Fruit fly (Drosophila melanogaster) whole organism, adult: ENCODE measurements around the gene RpS17.

Source experiments
- CG11617 ChIP-seq: fragments of 200-800 bp; sonication (Bioruptor generic); optimal IDR thresholded peaks from 2 replicates; lab custom pipeline; 2017; ENCODE audit warnings: mild to moderate bottlenecking, missing biosample characterization, missing genetic modification reagents, missing genetic modification characterization
- CG12768 ChIP-seq: fragments of 200-800 bp; sonication (Bioruptor generic); optimal IDR thresholded peaks from 2 replicates; lab custom pipeline; 2017; ENCODE audit warnings: missing biosample characterization, missing genetic modification characterization, mild to moderate bottlenecking, moderate library complexity, missing genetic modification reagents
- CG14711 ChIP-seq: fragments of 200-800 bp; sonication (Bioruptor generic); optimal IDR thresholded peaks from 2 replicates; lab custom pipeline; 2018; ENCODE audit warnings: missing biosample characterization, mild to moderate bottlenecking, missing genetic modification characterization, moderate library complexity
- CG1620 ChIP-seq: fragments of 200-800 bp; sonication (Bioruptor generic); optimal IDR thresholded peaks from 2 replicates; lab custom pipeline; 2016; ENCODE audit warnings: missing biosample characterization, missing genetic modification characterization
- CG33017 ChIP-seq: fragments of 200-800 bp; sonication (Bioruptor generic); optimal IDR thresholded peaks from 2 replicates; lab custom pipeline; 2018; ENCODE audit warnings: missing biosample characterization, mild to moderate bottlenecking, missing genetic modification characterization, moderate library complexity
- CG5204 ChIP-seq: fragments of 200-800 bp; sonication (Bioruptor generic); optimal IDR thresholded peaks from 2 replicates; lab custom pipeline; 2016; ENCODE audit warnings: missing biosample characterization, missing genetic modification characterization
- CG7045 ChIP-seq: fragments of 200-800 bp; sonication (Bioruptor generic); optimal IDR thresholded peaks from 2 replicates; lab custom pipeline; 2017; ENCODE audit warnings: missing biosample characterization, mild to moderate bottlenecking, missing genetic modification characterization
- CG7101 ChIP-seq: fragments of 200-800 bp; sonication (Bioruptor generic); optimal IDR thresholded peaks from 2 replicates; lab custom pipeline; 2018; ENCODE audit warnings: missing biosample characterization, mild to moderate bottlenecking, missing genetic modification characterization, moderate library complexity
- Clk ChIP-seq: fragments of 200-800 bp; sonication (Bioruptor generic); optimal IDR thresholded peaks from 2 replicates; lab custom pipeline; 2017; ENCODE audit warnings: missing biosample characterization, missing genetic modification characterization
- Crg-1 ChIP-seq: fragments of 200-800 bp; sonication (Bioruptor generic); optimal IDR thresholded peaks from 2 replicates; lab custom pipeline; 2016; ENCODE audit warnings: missing biosample characterization, missing genetic modification characterization
- Hr96 ChIP-seq: fragments of 200-800 bp; sonication (Bioruptor generic); optimal IDR thresholded peaks from 2 replicates; lab custom pipeline; 2016; ENCODE audit warnings: missing biosample characterization, missing genetic modification characterization
- Mnt ChIP-seq: fragments of 200-800 bp; sonication (Bioruptor generic); optimal IDR thresholded peaks from 2 replicates; lab custom pipeline; 2016; ENCODE audit warnings: missing biosample characterization, mild to moderate bottlenecking, missing genetic modification characterization
- bab1 ChIP-seq: fragments of 200-800 bp; sonication (Bioruptor generic); optimal IDR thresholded peaks from 3 replicates; lab custom pipeline; 2019; ENCODE audit warnings: missing biosample characterization, mild to moderate bottlenecking, missing genetic modification characterization, moderate library complexity
- cic ChIP-seq: fragments of 200-800 bp; sonication (Bioruptor generic); optimal IDR thresholded peaks from 2 replicates; lab custom pipeline; 2017; ENCODE audit warnings: missing biosample characterization, mild to moderate bottlenecking, missing genetic modification characterization, moderate library complexity
- cnc ChIP-seq, 2 experiments: fragments of >200 bp; optimal IDR thresholded peaks; 2 replicates each; lab custom pipeline; 2017
- kay ChIP-seq: fragments of 200-800 bp; sonication (Bioruptor generic); peaks from one replicate; lab custom pipeline; 2016; ENCODE audit warnings: missing biosample characterization, missing genetic modification characterization, borderline replicate concordance
- ovo ChIP-seq: fragments of 200-800 bp; sonication (Bioruptor generic); optimal IDR thresholded peaks from 2 replicates; lab custom pipeline; 2016; ENCODE audit warnings: missing biosample characterization, missing genetic modification characterization
- pad ChIP-seq: fragments of 200-800 bp; sonication (Bioruptor generic); optimal IDR thresholded peaks from 3 replicates; lab custom pipeline; 2017; ENCODE audit warnings: missing biosample characterization, missing genetic modification characterization, mild to moderate bottlenecking, moderate library complexity, missing genetic modification reagents
- tj ChIP-seq: fragments of 200-800 bp; sonication (Bioruptor generic); optimal IDR thresholded peaks from 3 replicates; lab custom pipeline; 2017; ENCODE audit warnings: missing biosample characterization, mild to moderate bottlenecking, missing genetic modification characterization, moderate library complexity
- toe ChIP-seq: fragments of 200-800 bp; sonication (Bioruptor generic); optimal IDR thresholded peaks from 2 replicates; lab custom pipeline; 2016; ENCODE audit warnings: missing biosample characterization, missing genetic modification characterization

RpS17 gene

DNA sequence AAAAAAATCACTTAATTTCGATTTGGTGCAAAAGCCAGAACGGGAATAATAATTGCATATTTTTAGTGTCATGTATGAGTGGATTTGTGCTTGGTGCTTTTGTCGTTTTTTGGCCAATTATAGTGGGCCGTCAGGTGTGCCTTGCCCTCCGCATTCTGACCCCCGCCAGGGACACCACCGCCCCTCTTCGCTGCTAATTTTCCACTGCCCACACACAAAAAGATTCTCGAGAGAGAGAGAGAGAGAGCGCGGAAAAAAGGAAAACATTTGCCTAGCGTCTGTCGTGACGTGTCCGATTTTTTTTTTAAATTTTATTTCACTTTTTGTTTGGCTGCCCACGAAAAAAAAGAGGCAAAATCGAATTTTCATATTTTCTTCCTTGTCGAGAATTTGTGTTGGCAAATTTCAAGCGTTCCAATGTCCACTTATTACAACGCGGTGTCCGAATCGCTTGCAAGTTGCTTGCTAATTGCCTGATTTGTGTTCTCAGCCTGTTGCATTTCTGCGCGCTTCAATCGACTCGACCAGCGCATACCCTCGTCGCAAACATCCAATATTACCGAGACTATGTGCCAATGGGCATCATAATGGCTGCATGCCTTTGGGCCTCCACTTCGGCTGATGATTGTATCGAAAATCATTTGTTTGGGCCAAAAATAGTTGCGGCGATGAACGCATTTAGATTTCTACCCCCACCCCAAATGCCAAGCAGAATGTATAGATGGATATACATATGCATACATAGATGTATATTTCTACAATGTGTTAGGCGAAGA is 2.4 kb upstream of the RpS17 start:
- TF ChIP-seq CG7101 (tag; lab: Kevin White, UChicago), result no peak
- no peak for TF ChIP-seq Clk (GFP tag; lab: Kevin White, UChicago)
- TF ChIP-seq CG7045 (GFP tag; lab: Kevin White, UChicago), result no peak
- TF ChIP-seq ovo (GFP tag; lab: Kevin White, UChicago), result no peak
- no peak for TF ChIP-seq Hr96 (GFP tag; lab: Kevin White, UChicago)
- no peak for TF ChIP-seq Mnt
- TF ChIP-seq CG11617, result no peak

DNA sequence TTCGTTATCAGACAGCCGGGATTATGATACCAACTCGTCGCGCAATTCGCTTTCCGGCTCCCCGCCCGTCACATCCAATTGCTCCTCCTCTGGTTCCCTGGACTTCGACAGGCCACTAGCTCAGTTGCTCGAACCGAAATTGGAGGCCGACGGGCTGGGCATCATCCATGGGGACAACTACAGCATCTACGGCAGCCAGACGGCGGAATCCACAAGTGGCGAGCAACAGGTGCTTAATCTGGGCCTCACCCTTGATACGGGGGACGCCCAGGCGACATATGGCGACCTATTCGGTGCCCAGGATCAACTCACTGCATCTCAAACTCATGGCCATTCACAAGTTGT is 959 bp upstream of the RpS17 start:
- TF ChIP-seq CG12768 (GFP tag; lab: Kevin White, UChicago) (peak; percentile 34), toe (GFP tag; lab: Kevin White, UChicago) (no peak), CG33017 (tag; lab: Kevin White, UChicago) (no peak)

DNA sequence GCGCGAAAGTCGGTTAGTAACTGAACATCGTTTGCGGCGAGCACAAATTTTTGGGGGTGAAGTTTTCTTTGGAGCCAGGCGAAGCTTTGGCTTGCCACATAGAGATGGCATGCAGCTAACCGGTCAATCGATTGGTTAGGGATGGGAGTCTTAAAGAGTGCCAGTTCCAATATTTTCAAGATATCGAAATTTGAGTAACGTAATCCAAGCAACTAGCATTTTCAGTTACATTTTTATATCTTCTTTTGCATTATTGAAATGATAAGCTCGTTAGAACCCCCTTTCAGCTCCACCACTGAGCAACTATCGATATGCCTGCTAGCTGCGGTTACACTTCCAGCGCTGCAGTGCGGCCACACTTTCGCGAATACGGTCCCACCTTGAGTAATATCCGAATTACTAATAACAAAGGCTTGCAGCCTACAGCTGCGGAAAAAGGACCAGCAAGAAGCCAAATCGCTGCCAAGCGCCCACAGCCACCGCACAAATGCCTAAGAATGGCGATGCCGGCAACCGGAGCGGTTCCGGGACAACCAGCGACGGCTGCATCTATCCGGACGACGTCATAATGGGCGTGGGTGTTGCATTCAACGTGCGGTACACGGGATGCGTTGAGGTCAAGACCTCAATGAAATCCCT is 2.8 kb downstream of the RpS17 start, which contains the start of the genes Atat and Shc:
Gene Atat (minus strand): TSS at position 103 of the 639 bp plus-strand sequence.
Gene Shc (plus strand): TSS at position 355 of the 639 bp plus-strand sequence.
- peak; percentile 98 for TF ChIP-seq CG7045 (GFP tag; lab: Kevin White, UChicago)
- TF ChIP-seq cnc (optimal IDR thresholded peaks at IDR 0.05; lab: Kevin White, UChicago), result no peak
- no peak for TF ChIP-seq CG5204
- peak; percentile 97 for TF ChIP-seq CG33017 (tag; lab: Kevin White, UChicago)
- peak; percentile 94 for TF ChIP-seq Mnt
- peak; percentile 97 for TF ChIP-seq CG11617
- TF ChIP-seq pad (GFP tag; lab: Kevin White, UChicago), result peak; percentile 95
- peak; percentile 99 for TF ChIP-seq CG7101 (tag; lab: Kevin White, UChicago)
- peak; percentile 99 for TF ChIP-seq bab1 (GFP tag; lab: Kevin White, UChicago)
- peak; percentile 99 for TF ChIP-seq Crg-1 (GFP tag; lab: Kevin White, UChicago)
- TF ChIP-seq ovo (GFP tag; lab: Kevin White, UChicago), result peak; percentile 96
- TF ChIP-seq cic (GFP tag; lab: Kevin White, UChicago), result peak; percentile 89
- peak; percentile 100 for TF ChIP-seq Hr96 (GFP tag; lab: Kevin White, UChicago)
- peak; percentile 99 for TF ChIP-seq CG12768 (GFP tag; lab: Kevin White, UChicago)
- peak; percentile 99 for TF ChIP-seq Clk (GFP tag; lab: Kevin White, UChicago)
- TF ChIP-seq kay (GFP tag; lab: Kevin White, UChicago), result peak; percentile 97
- peak; percentile 95 for TF ChIP-seq CG14711 (tag; lab: Kevin White, UChicago)
- peak; percentile 100 for TF ChIP-seq CG1620 (GFP tag; lab: Kevin White, UChicago)
- peak; percentile 100 for TF ChIP-seq toe (GFP tag; lab: Kevin White, UChicago)
- peak; percentile 89 for TF ChIP-seq tj (GFP tag; lab: Kevin White, UChicago)

DNA sequence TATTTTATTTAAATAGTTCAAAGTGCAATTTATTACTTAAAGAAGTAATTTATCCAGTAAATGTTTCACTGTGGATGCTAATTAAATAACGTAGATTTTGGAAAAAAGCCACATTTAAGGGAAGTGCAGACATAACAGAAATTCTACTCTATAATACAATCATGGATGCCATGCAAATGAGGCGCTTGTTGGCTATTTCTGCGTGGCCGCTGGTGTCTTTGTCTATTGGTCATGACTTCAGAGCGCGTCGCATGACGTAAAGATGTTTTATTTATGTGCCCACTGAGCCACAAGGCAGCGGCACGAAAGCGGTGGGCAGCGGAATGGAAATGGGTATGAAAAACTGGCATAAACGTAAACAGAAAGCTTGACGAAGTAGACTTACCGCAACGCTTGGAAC is 3.8 kb downstream of the RpS17 start:
- no peak for TF ChIP-seq CG14711 (tag; lab: Kevin White, UChicago)
- TF ChIP-seq CG33017 (tag; lab: Kevin White, UChicago), result no peak
- no peak for TF ChIP-seq cic (GFP tag; lab: Kevin White, UChicago)
- no peak for TF ChIP-seq pad (GFP tag; lab: Kevin White, UChicago)
- no peak for TF ChIP-seq CG5204
- no peak for TF ChIP-seq CG7045 (GFP tag; lab: Kevin White, UChicago)
- no peak for TF ChIP-seq bab1 (GFP tag; lab: Kevin White, UChicago)
- TF ChIP-seq cnc (optimal IDR thresholded peaks at IDR 0.05; lab: Kevin White, UChicago), result no peak
- TF ChIP-seq Mnt, result no peak
- TF ChIP-seq kay (GFP tag; lab: Kevin White, UChicago), result no peak

DNA sequence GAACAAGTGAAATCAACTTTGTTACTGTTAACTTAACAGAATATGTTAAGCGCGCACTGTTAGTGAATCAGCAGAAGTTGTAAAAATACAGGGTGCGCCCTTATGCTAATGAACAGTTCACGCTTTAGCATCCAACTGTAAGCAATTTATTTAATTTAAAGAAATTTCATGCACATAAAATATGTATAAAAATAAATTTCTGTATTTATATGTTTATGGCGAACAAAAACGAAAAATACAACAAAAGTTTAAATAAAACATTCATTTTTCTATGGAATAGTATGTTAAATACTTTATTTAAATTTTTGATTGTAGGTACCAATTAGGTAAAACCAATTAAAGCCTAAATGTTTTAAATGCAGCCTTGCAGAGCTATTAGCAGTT is 5.1 kb downstream of the RpS17 start:
- TF ChIP-seq CG5204, result no peak
- TF ChIP-seq kay (GFP tag; lab: Kevin White, UChicago), result peak; percentile 97
- TF ChIP-seq ovo (GFP tag; lab: Kevin White, UChicago), result no peak
- TF ChIP-seq Hr96 (GFP tag; lab: Kevin White, UChicago), result no peak
- peak; percentile 65 for TF ChIP-seq CG33017 (tag; lab: Kevin White, UChicago)
- TF ChIP-seq bab1 (GFP tag; lab: Kevin White, UChicago), result no peak
- TF ChIP-seq Mnt, result no peak
- no peak for TF ChIP-seq Clk (GFP tag; lab: Kevin White, UChicago)
- TF ChIP-seq CG11617, result peak; percentile 32
- TF ChIP-seq tj (GFP tag; lab: Kevin White, UChicago), result no peak
- peak; percentile 36 for TF ChIP-seq CG7045 (GFP tag; lab: Kevin White, UChicago)
- TF ChIP-seq toe (GFP tag; lab: Kevin White, UChicago), result no peak
- no peak for TF ChIP-seq Crg-1 (GFP tag; lab: Kevin White, UChicago)
- peak; percentile 18 for TF ChIP-seq CG12768 (GFP tag; lab: Kevin White, UChicago)
- TF ChIP-seq cnc (optimal IDR thresholded peaks at IDR 0.05; lab: Kevin White, UChicago), result peak in 1 of 2 experiments; percentile 78
- peak; percentile 57 for TF ChIP-seq CG14711 (tag; lab: Kevin White, UChicago)
- TF ChIP-seq cic (GFP tag; lab: Kevin White, UChicago), result no peak
- TF ChIP-seq CG7101 (tag; lab: Kevin White, UChicago), result peak; percentile 10
- no peak for TF ChIP-seq CG1620 (GFP tag; lab: Kevin White, UChicago)
- no peak for TF ChIP-seq pad (GFP tag; lab: Kevin White, UChicago)
